Worm (Caenorhabditis elegans): ENCODE measurements around the gene F48F7.3.
A peak's percentile ranks its signal among the peaks of the same experiment; 100 is the strongest.

The F48F7.3 gene

ce11 chrX:13969257-13969968 is 6.1 kb downstream of the F48F7.3 start:
- TF ChIP-seq ama-1 (optimal IDR thresholded peaks at IDR 0.05) (no peak), ceh-82 (tag; optimal IDR thresholded peaks at IDR 0.05) (no peak), nhr-43 (tag; optimal IDR thresholded peaks at IDR 0.05; ENCODE audit: poor library complexity, severe bottlenecking) (no peak), egl-27 (tag; optimal IDR thresholded peaks at IDR 0.05) (peak; percentile 48), daf-12 (tag; optimal IDR thresholded peaks at IDR 0.05) (no peak), fos-1 (tag; optimal IDR thresholded peaks at IDR 0.05) (no peak), nhr-11 (tag; optimal IDR thresholded peaks at IDR 0.05) (peak; percentile 60), lin-15B (tag; optimal IDR thresholded peaks at IDR 0.05) (peak; percentile 20), elt-2 (tag; optimal IDR thresholded peaks at IDR 0.05) (peak; percentile 68), ceh-9 (tag; optimal IDR thresholded peaks at IDR 0.05) (no peak), ztf-4 (tag; optimal IDR thresholded peaks at IDR 0.05) (peak; percentile 48), nfya-1 (tag; optimal IDR thresholded peaks at IDR 0.05; ENCODE audit: insufficient read depth) (peak; percentile 63), pqm-1 (tag; optimal IDR thresholded peaks at IDR 0.05) (peak; percentile 27), R02D3.7 (tag; optimal IDR thresholded peaks at IDR 0.05) (peak; percentile 10), hmg-11 (tag; optimal IDR thresholded peaks at IDR 0.05) (peak; percentile 95), skn-1 (tag; optimal IDR thresholded peaks at IDR 0.05) (peak; percentile 24), egl-5 (tag; optimal IDR thresholded peaks at IDR 0.05) (peak; percentile 41), mdl-1 (tag; optimal IDR thresholded peaks at IDR 0.05) (no peak), eor-1 (tag; optimal IDR thresholded peaks at IDR 0.05) (no peak), ztf-11 (tag; optimal IDR thresholded peaks at IDR 0.05) (no peak), ceh-16 (tag; optimal IDR thresholded peaks at IDR 0.05) (no peak), nhr-237 (tag; optimal IDR thresholded peaks at IDR 0.05) (no peak), sea-2 (GFP tag; optimal IDR thresholded peaks at IDR 0.05) (no peak), nhr-77 (tag; optimal IDR thresholded peaks at IDR 0.05) (no peak), elt-3 (tag; optimal IDR thresholded peaks at IDR 0.05) (no peak), fkh-10 (GFP tag; optimal IDR thresholded peaks at IDR 0.05) (no peak), nhr-25 (tag; optimal IDR thresholded peaks at IDR 0.05) (no peak), pha-4 (tag; optimal IDR thresholded peaks at IDR 0.05) (peak; percentile 90), fkh-2 (tag; optimal IDR thresholded peaks at IDR 0.05) (peak; percentile 40), mml-1 (tag; optimal IDR thresholded peaks at IDR 0.05) (no peak), nhr-76 (tag; optimal IDR thresholded peaks at IDR 0.05) (no peak), lin-39 (tag; optimal IDR thresholded peaks at IDR 0.05) (peak; percentile 50), nhr-23 (tag; optimal IDR thresholded peaks at IDR 0.05) (peak; percentile 31), elt-1 (tag; optimal IDR thresholded peaks at IDR 0.05) (peak; percentile 57), ceh-28 (tag; optimal IDR thresholded peaks at IDR 0.05) (peak; percentile 62), lsy-12 (tag; optimal IDR thresholded peaks at IDR 0.05) (peak; percentile 55), jun-1 (tag; optimal IDR thresholded peaks at IDR 0.05) (peak; percentile 76), nhr-28 (tag; optimal IDR thresholded peaks at IDR 0.05) (no peak), aly-2 (tag; optimal IDR thresholded peaks at IDR 0.05) (no peak), ZK546.5 (tag; optimal IDR thresholded peaks at IDR 0.05) (no peak), unc-62 (GFP tag; optimal IDR thresholded peaks at IDR 0.05) (peak; percentile 79), tbx-2 (tag; optimal IDR thresholded peaks at IDR 0.05) (peak; percentile 55), nhr-67 (tag; optimal IDR thresholded peaks at IDR 0.05) (no peak), zag-1 (tag; optimal IDR thresholded peaks at IDR 0.05) (no peak), snpc-4 (tag; optimal IDR thresholded peaks at IDR 0.05) (peak; percentile 63), nhr-12 (tag; optimal IDR thresholded peaks at IDR 0.05) (no peak)
